Worm (Caenorhabditis elegans) whole organism, L2 larva: ENCODE data around the gene cyk-7.
"Not testable (repeated sequence)": the region's sequence is repeated elsewhere in the genome, so short reads cannot be mapped to it uniquely, and the experiment has no call there.

Experiments used
- C34F6.9 ChIP-seq: fragments of 150-350 bp; optimal IDR thresholded peaks from 2 replicates; lab custom pipeline; 2014; ENCODE audit warnings: missing biosample characterization, missing genetic modification characterization
- F13H6.1 ChIP-seq: sonication (generic microtip); optimal IDR thresholded peaks from 2 replicates; lab custom pipeline; 2016; ENCODE audit warnings: missing genetic modification characterization, missing compliant biosample characterization
- R02D3.7 ChIP-seq: fragments of 150-350 bp; optimal IDR thresholded peaks from 2 replicates; lab custom pipeline; 2014; ENCODE audit warnings: missing biosample characterization, missing genetic modification characterization
- Y55F3AM.14 ChIP-seq: fragments of 200-800 bp; sonication (Bioruptor generic); optimal IDR thresholded peaks from 2 replicates; lab custom pipeline; 2018; ENCODE audit warnings: mild to moderate bottlenecking, missing genetic modification characterization, missing compliant biosample characterization
- ZK546.5 ChIP-seq: sonication (generic microtip); optimal IDR thresholded peaks from 2 replicates; lab custom pipeline; 2017; ENCODE audit warnings: missing biosample characterization, missing genetic modification characterization
- alr-1 ChIP-seq: fragments of 150-350 bp; optimal IDR thresholded peaks from 2 replicates; lab custom pipeline; 2014; ENCODE audit warnings: missing biosample characterization, missing genetic modification characterization
- aly-2 ChIP-seq: fragments of 150-350 bp; optimal IDR thresholded peaks from 2 replicates; lab custom pipeline; 2014; ENCODE audit warnings: missing biosample characterization, missing genetic modification characterization
- ama-1 ChIP-seq: fragments of 150-350 bp; optimal IDR thresholded peaks from 2 replicates; lab custom pipeline; 2018; ENCODE audit warnings: inconsistent platforms
- blmp-1 ChIP-seq: sonication (generic microtip); optimal IDR thresholded peaks from 2 replicates; lab custom pipeline; 2017; ENCODE audit warnings: missing genetic modification characterization, mild to moderate bottlenecking, missing compliant biosample characterization, antibody characterized with exemption, moderate library complexity; ENCODE audit not compliant: insufficient read depth
- ceh-16 ChIP-seq: fragments of 150-350 bp; optimal IDR thresholded peaks from 2 replicates; lab custom pipeline; 2014; ENCODE audit warnings: missing biosample characterization, missing genetic modification characterization
- ceh-82 ChIP-seq: fragments of 150-350 bp; optimal IDR thresholded peaks from 2 replicates; lab custom pipeline; 2014; ENCODE audit warnings: missing biosample characterization, missing genetic modification characterization
- crh-2 ChIP-seq: sonication (generic microtip); optimal IDR thresholded peaks from 2 replicates; lab custom pipeline; 2017; ENCODE audit warnings: missing biosample characterization, missing genetic modification characterization
- dmd-4 ChIP-seq: sonication (generic microtip); optimal IDR thresholded peaks from 2 replicates; lab custom pipeline; 2017; ENCODE audit warnings: missing biosample characterization, missing genetic modification characterization
- egl-27 ChIP-seq: sonication (generic microtip); optimal IDR thresholded peaks from 3 replicates; lab custom pipeline; 2017; ENCODE audit warnings: missing biosample characterization, missing genetic modification reagents, missing genetic modification characterization
- elt-1 ChIP-seq: fragments of 150-350 bp; optimal IDR thresholded peaks from 2 replicates; lab custom pipeline; 2014; ENCODE audit warnings: missing biosample characterization, missing genetic modification characterization
- elt-3 ChIP-seq: sonication (generic microtip); optimal IDR thresholded peaks from 2 replicates; lab custom pipeline; 2017; ENCODE audit warnings: missing biosample characterization, missing genetic modification characterization
- fos-1 ChIP-seq: fragments of 150-350 bp; optimal IDR thresholded peaks from 2 replicates; lab custom pipeline; 2014; ENCODE audit warnings: missing biosample characterization, missing genetic modification characterization
- gmeb-1 ChIP-seq: fragments of 150-350 bp; optimal IDR thresholded peaks from 2 replicates; lab custom pipeline; 2014; ENCODE audit warnings: missing biosample characterization, missing genetic modification characterization
- lin-11 ChIP-seq: fragments of 150-350 bp; sonication (generic microtip); optimal IDR thresholded peaks from 2 replicates; lab custom pipeline; 2014; ENCODE audit warnings: missing biosample characterization, missing genetic modification characterization, inconsistent platforms, mixed read lengths
- lin-13 ChIP-seq: fragments of 150-350 bp; optimal IDR thresholded peaks from 2 replicates; lab custom pipeline; 2014; ENCODE audit warnings: missing biosample characterization, missing genetic modification reagents, missing genetic modification characterization
- lin-39 ChIP-seq: fragments of 150-350 bp; optimal IDR thresholded peaks from 2 replicates; lab custom pipeline; 2014; ENCODE audit warnings: missing biosample characterization, missing genetic modification reagents, missing genetic modification characterization
- lsy-2 ChIP-seq, 2 experiments: fragments of 150-350 bp in 1 of 2; sonication (generic microtip) in 1 of 2; optimal IDR thresholded peaks; 2 replicates each; lab custom pipeline; 2014 to 2017; ENCODE audit warnings: missing biosample characterization in 2 of 2, missing genetic modification characterization in 2 of 2
- mab-5 ChIP-seq: fragments of 150-350 bp; optimal IDR thresholded peaks from 2 replicates; lab custom pipeline; 2014; ENCODE audit warnings: missing biosample characterization, missing genetic modification characterization
- mbf-1 ChIP-seq: sonication (generic microtip); optimal IDR thresholded peaks from 2 replicates; lab custom pipeline; 2017; ENCODE audit warnings: missing biosample characterization, missing genetic modification characterization
- mdl-1 ChIP-seq, 2 experiments: fragments of 150-350 bp in 1 of 2; sonication (generic microtip) in 1 of 2; optimal IDR thresholded peaks; 2 replicates each; lab custom pipeline; 2017; ENCODE audit warnings: missing biosample characterization in 2 of 2, missing genetic modification characterization in 2 of 2
- nhr-10 ChIP-seq: sonication (generic microtip); optimal IDR thresholded peaks from 2 replicates; lab custom pipeline; 2017; ENCODE audit warnings: missing biosample characterization, missing genetic modification characterization
- nhr-11 ChIP-seq: fragments of 150-350 bp; optimal IDR thresholded peaks from 2 replicates; lab custom pipeline; 2014; ENCODE audit warnings: missing biosample characterization, missing genetic modification characterization
- nhr-12 ChIP-seq: fragments of 150-350 bp; optimal IDR thresholded peaks from 2 replicates; lab custom pipeline; 2014; ENCODE audit warnings: missing biosample characterization, missing genetic modification characterization
- nhr-129 ChIP-seq: fragments of 150-350 bp; optimal IDR thresholded peaks from 2 replicates; lab custom pipeline; 2014; ENCODE audit warnings: missing biosample characterization, missing genetic modification characterization
- nhr-21 ChIP-seq: fragments of 150-350 bp; optimal IDR thresholded peaks from 2 replicates; lab custom pipeline; 2014; ENCODE audit warnings: missing biosample characterization, missing genetic modification characterization
- nhr-23 ChIP-seq: fragments of 150-350 bp; optimal IDR thresholded peaks from 2 replicates; lab custom pipeline; 2014; ENCODE audit warnings: missing biosample characterization, missing genetic modification reagents, missing genetic modification characterization
- nhr-237 ChIP-seq: fragments of 150-350 bp; optimal IDR thresholded peaks from 2 replicates; lab custom pipeline; 2014; ENCODE audit warnings: missing biosample characterization, missing genetic modification characterization
- nhr-25 ChIP-seq: fragments of 150-350 bp; sonication (generic microtip); optimal IDR thresholded peaks from 3 replicates; lab custom pipeline; 2014; ENCODE audit warnings: missing biosample characterization, missing genetic modification characterization
- nhr-6 ChIP-seq: fragments of 150-350 bp; optimal IDR thresholded peaks from 2 replicates; lab custom pipeline; 2014; ENCODE audit warnings: missing biosample characterization, missing genetic modification characterization
- nhr-77 ChIP-seq: fragments of 150-350 bp; optimal IDR thresholded peaks from 2 replicates; lab custom pipeline; 2014; ENCODE audit warnings: missing biosample characterization, missing genetic modification characterization
- peb-1 ChIP-seq: fragments of 150-350 bp; optimal IDR thresholded peaks from 2 replicates; lab custom pipeline; 2014; ENCODE audit warnings: missing biosample characterization, missing genetic modification characterization
- sem-4 ChIP-seq: fragments of 150-350 bp; optimal IDR thresholded peaks from 2 replicates; lab custom pipeline; 2014; ENCODE audit warnings: missing biosample characterization, missing genetic modification reagents, missing genetic modification characterization
- skn-1 ChIP-seq: sonication (generic microtip); optimal IDR thresholded peaks from 2 replicates; lab custom pipeline; 2017; ENCODE audit warnings: missing biosample characterization, missing genetic modification characterization
- sma-3 ChIP-seq: sonication (generic microtip); optimal IDR thresholded peaks from 2 replicates; lab custom pipeline; 2016; ENCODE audit warnings: missing genetic modification reagents, missing genetic modification characterization, missing compliant biosample characterization
- sma-9 ChIP-seq, 2 experiments: fragments of 150-350 bp in 1 of 2; sonication (generic microtip) in 1 of 2; optimal IDR thresholded peaks; 2 replicates each; lab custom pipeline; 2014 to 2016; ENCODE audit warnings: missing genetic modification characterization in 2 of 2, mild to moderate bottlenecking in 1 of 2, missing biosample characterization in 1 of 2, missing compliant biosample characterization in 1 of 2, missing genetic modification reagents in 1 of 2, moderate library complexity in 1 of 2
- snpc-4 ChIP-seq: fragments of 150-350 bp; optimal IDR thresholded peaks from 2 replicates; lab custom pipeline; 2014; ENCODE audit warnings: missing biosample characterization, missing genetic modification characterization
- unc-39 ChIP-seq: fragments of 150-350 bp; optimal IDR thresholded peaks from 2 replicates; lab custom pipeline; 2014; ENCODE audit warnings: missing biosample characterization, missing genetic modification characterization
- unc-55 ChIP-seq: fragments of 150-350 bp; sonication (generic microtip); optimal IDR thresholded peaks from 3 replicates; lab custom pipeline; 2014; ENCODE audit warnings: missing biosample characterization, missing genetic modification reagents, missing genetic modification characterization
- unc-62 ChIP-seq: fragments of 150-350 bp; optimal IDR thresholded peaks from 2 replicates; lab custom pipeline; 2014; ENCODE audit warnings: missing biosample characterization, missing genetic modification reagents, missing genetic modification characterization
- zag-1 ChIP-seq: fragments of 150-350 bp; optimal IDR thresholded peaks from 2 replicates; lab custom pipeline; 2014; ENCODE audit warnings: missing biosample characterization, missing genetic modification characterization
- ztf-1 ChIP-seq: fragments of 200-800 bp; sonication (Bioruptor generic); conservative IDR thresholded peaks from 2 replicates; pipeline ENCODE4 v1.3.6; 2022; ENCODE audit warnings: missing genetic modification characterization, missing compliant biosample characterization
- ztf-11 ChIP-seq: sonication (generic microtip); optimal IDR thresholded peaks from 2 replicates; lab custom pipeline; 2017; ENCODE audit warnings: missing biosample characterization, missing genetic modification characterization
- ztf-4 ChIP-seq: fragments of 150-350 bp; optimal IDR thresholded peaks from 2 replicates; lab custom pipeline; 2014; ENCODE audit warnings: missing biosample characterization, missing genetic modification characterization

The cyk-7 gene

ce11 chrIII:7770986-7771385 lies 24.2 kb downstream of the cyk-7 start:
- TF ChIP-seq mab-5 (tag; lab: Kevin White, UChicago) (peak; percentile 84), F13H6.1 (tag; lab: Kevin White, UChicago) (peak; percentile 45), lsy-2 (tag; optimal IDR thresholded peaks at IDR 0.05; lab: Kevin White, UChicago) (peak; percentile 72 to 84), blmp-1 (tag; lab: Kevin White, UChicago) (peak; percentile 13), lin-11 (tag; lab: Kevin White, UChicago) (peak; percentile 5), C34F6.9 (tag; lab: Kevin White, UChicago) (peak; percentile 58), unc-55 (peak; percentile 64), sma-3 (GFP tag; lab: Kevin White, UChicago) (peak; percentile 40), sma-9 (GFP tag; optimal IDR thresholded peaks at IDR 0.05; lab: Kevin White, UChicago) (peak; percentile 6), crh-2 (tag; lab: Kevin White, UChicago) (peak; percentile 19), lin-13 (GFP tag; lab: Kevin White, UChicago) (peak; percentile 37), nhr-25 (tag; lab: Kevin White, UChicago) (peak; percentile 18), gmeb-1 (tag; lab: Kevin White, UChicago) (peak; percentile 67)
- TF ChIP-seq sma-9 (tag; optimal IDR thresholded peaks at IDR 0.05; lab: Kevin White, UChicago): not testable (repeated sequence)

DNA sequence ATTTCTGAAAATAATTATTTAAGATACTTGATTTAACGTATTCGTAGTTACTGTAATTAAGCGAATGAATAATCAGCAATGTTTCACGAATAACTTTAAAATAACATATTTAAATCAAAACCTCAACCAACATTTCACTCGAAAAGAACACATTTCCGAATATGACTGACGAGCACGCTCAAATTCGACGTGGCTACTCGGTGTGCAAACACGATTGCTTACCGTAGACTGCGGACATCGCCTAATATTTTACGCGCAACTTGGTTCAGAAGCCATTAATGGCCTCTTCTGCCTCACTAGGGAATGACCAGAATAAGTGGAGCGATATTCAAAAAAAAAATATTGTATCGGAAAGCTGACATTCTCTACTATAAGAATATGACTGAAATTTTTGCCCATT lies 25.2 kb downstream of the cyk-7 start, which contains the start of gene snu-23:
Gene snu-23, minus strand, starts transcription at position 156 of the 400 bp plus-strand sequence.
- TF ChIP-seq snpc-4 (tag; lab: Kevin White, UChicago) (no peak), lsy-2 (tag; optimal IDR thresholded peaks at IDR 0.05; lab: Kevin White, UChicago) (peak; percentile 58 to 96), peb-1 (tag; lab: Kevin White, UChicago) (no peak), ama-1 (no peak), unc-55 (peak; percentile 38), zag-1 (tag; lab: Kevin White, UChicago) (no peak), nhr-12 (tag; lab: Kevin White, UChicago) (no peak), sma-3 (GFP tag; lab: Kevin White, UChicago) (no peak), unc-62 (no peak), alr-1 (tag; lab: Kevin White, UChicago) (no peak), nhr-77 (tag; lab: Kevin White, UChicago) (no peak), sem-4 (tag; lab: Kevin White, UChicago) (no peak), blmp-1 (tag; lab: Kevin White, UChicago) (no peak), nhr-129 (peak; percentile 43), mbf-1 (tag; lab: Kevin White, UChicago) (no peak), nhr-23 (tag; lab: Kevin White, UChicago) (no peak), ZK546.5 (no peak), crh-2 (tag; lab: Kevin White, UChicago) (peak; percentile 68), sma-9 (GFP tag; optimal IDR thresholded peaks at IDR 0.05; lab: Kevin White, UChicago) (no peak), sma-9 (tag; optimal IDR thresholded peaks at IDR 0.05; lab: Kevin White, UChicago) (no peak), egl-27 (tag; lab: Kevin White, UChicago) (no peak), skn-1 (tag; lab: Kevin White, UChicago) (no peak), mdl-1 (tag; optimal IDR thresholded peaks at IDR 0.05; lab: Kevin White, UChicago) (no peak), nhr-21 (tag; lab: Kevin White, UChicago) (no peak), ceh-82 (no peak), ztf-1 (GFP tag; lab: Robert Waterston, UW) (no peak), lin-13 (GFP tag; lab: Kevin White, UChicago) (peak; percentile 12), nhr-237 (tag; lab: Kevin White, UChicago) (no peak), F13H6.1 (tag; lab: Kevin White, UChicago) (no peak), C34F6.9 (tag; lab: Kevin White, UChicago) (peak; percentile 45), lin-39 (tag; lab: Kevin White, UChicago) (no peak), nhr-10 (tag; lab: Kevin White, UChicago) (no peak), nhr-6 (tag; lab: Kevin White, UChicago) (no peak), Y55F3AM.14 (no peak), nhr-11 (no peak), mab-5 (tag; lab: Kevin White, UChicago) (no peak), elt-1 (tag; lab: Kevin White, UChicago) (no peak), unc-39 (no peak), R02D3.7 (tag; lab: Kevin White, UChicago) (no peak), gmeb-1 (tag; lab: Kevin White, UChicago) (no peak), aly-2 (tag; lab: Kevin White, UChicago) (no peak), dmd-4 (tag; lab: Kevin White, UChicago) (no peak), elt-3 (no peak), ztf-11 (no peak), nhr-25 (tag; lab: Kevin White, UChicago) (no peak), ceh-16 (tag; lab: Kevin White, UChicago) (no peak), ztf-4 (no peak), lin-11 (tag; lab: Kevin White, UChicago) (no peak), fos-1 (tag; lab: Kevin White, UChicago) (no peak)
- TF ChIP-seq, all 48 proteins: peak for 6
